Worm (Caenorhabditis elegans) whole organism, early embryonic: ENCODE measurements around the gene perm-1.

Source experiments
- F13C5.2 ChIP-seq: sonication (generic microtip); optimal IDR thresholded peaks from 2 replicates; lab custom pipeline; 2017; ENCODE audit warnings: mild to moderate bottlenecking, missing genetic modification characterization, inconsistent platforms, missing compliant biosample characterization
- ama-1 ChIP-seq: fragments of 150-350 bp; optimal IDR thresholded peaks from 2 replicates; lab custom pipeline; 2014
- ceh-36 ChIP-seq: sonication (generic microtip); optimal IDR thresholded peaks from 2 replicates; lab custom pipeline; 2016; ENCODE audit warnings: missing genetic modification characterization, inconsistent platforms, missing compliant biosample characterization
- flt-1 ChIP-seq: fragments of 200-800 bp; sonication (Bioruptor generic); IDR thresholded peaks from 2 replicates; pipeline ENCODE4 v1.3.6; 2022; ENCODE audit warnings: missing genetic modification characterization, missing compliant biosample characterization
- hmg-4 ChIP-seq: fragments of 200-800 bp; sonication (Bioruptor generic); optimal IDR thresholded peaks from 2 replicates; lab custom pipeline; 2018; ENCODE audit warnings: mild to moderate bottlenecking, missing genetic modification characterization, missing compliant biosample characterization
- scrt-1 ChIP-seq: fragments of 200-800 bp; sonication (Bioruptor generic); IDR thresholded peaks from 2 replicates; pipeline ENCODE4 v1.3.6; 2022; ENCODE audit warnings: missing genetic modification characterization, missing compliant biosample characterization
- tbx-11 ChIP-seq: fragments of 200-800 bp; sonication (Bioruptor generic); IDR thresholded peaks from 2 replicates; pipeline ENCODE4 v1.3.6; 2022; ENCODE audit warnings: missing genetic modification characterization, missing compliant biosample characterization
- tbx-37 ChIP-seq: fragments of 200-800 bp; sonication (Bioruptor generic); conservative IDR thresholded peaks from 2 replicates; pipeline ENCODE4 v1.3.6; 2022; ENCODE audit warnings: missing genetic modification reagents, missing genetic modification characterization, missing compliant biosample characterization

DNA sequence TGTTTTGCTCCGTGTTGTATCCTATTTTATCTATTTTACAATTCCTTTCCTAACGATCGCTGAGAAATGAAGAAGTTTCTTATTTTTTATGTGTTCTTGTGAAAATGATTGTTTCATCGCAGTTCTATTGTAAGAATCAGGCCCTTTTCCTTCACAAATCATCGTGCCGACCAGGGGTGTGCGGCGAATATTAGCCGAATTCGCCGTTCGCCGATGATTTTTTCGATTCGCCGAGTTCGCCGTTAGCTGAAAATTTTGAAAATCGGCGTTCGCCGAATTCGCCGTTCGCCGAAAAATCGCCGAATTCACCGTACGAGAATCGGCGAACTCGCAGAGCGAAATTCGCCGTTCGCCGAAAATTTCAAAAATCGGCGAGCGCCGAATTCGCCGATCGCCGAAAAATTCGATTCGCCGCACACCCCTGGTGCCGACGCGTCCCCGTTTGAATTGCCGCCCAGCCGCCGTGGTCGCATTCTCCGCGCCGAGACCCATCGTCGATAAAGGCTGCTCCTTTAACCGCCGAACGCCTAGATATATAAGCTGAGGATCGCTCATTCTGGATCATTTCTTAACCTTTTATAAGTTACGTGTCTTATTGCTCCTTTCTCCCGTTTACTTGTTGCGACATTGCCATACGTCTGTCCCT, 17.0 kb upstream of the perm-1 start:
- TF ChIP-seq flt-1 (GFP tag; lab: Robert Waterston, UW) (no peak), tbx-37 (no peak), ama-1 (lab: Kevin White, UChicago) (no peak), hmg-4 (GFP tag; lab: Kevin White, UChicago) (no peak), ceh-36 (tag; lab: Kevin White, UChicago) (no peak), tbx-11 (GFP tag; lab: Robert Waterston, UW) (no peak), scrt-1 (GFP tag; lab: Robert Waterston, UW) (no peak), F13C5.2 (tag; lab: Kevin White, UChicago) (no peak)
